Worm (Caenorhabditis elegans): Measurements from ENCODE around the gene gldi-8.

The gldi-8 gene

ce11 chrIII:12598418-12599330 is 855 bp downstream of the gldi-8 start (continued):
- TF ChIP-seq nhr-90 (tag; optimal IDR thresholded peaks at IDR 0.05; ENCODE audit: poor library complexity) (peak; percentile 71), zag-1 (tag; optimal IDR thresholded peaks at IDR 0.05) (no peak), egl-13 (tag; optimal IDR thresholded peaks at IDR 0.05) (peak; percentile 65), efl-3 (GFP tag; optimal IDR thresholded peaks at IDR 0.05) (no peak), nhr-71 (tag; optimal IDR thresholded peaks at IDR 0.05) (peak; percentile 94), lin-39 (tag; optimal IDR thresholded peaks at IDR 0.05) (no peak), snu-23 (GFP tag; optimal IDR thresholded peaks at IDR 0.05) (peak; percentile 92), fkh-4 (tag; optimal IDR thresholded peaks at IDR 0.05; ENCODE audit: borderline replicate concordance) (peak; percentile 34), lin-35 (GFP tag; optimal IDR thresholded peaks at IDR 0.05) (peak; percentile 88 to 91), nhr-20 (tag; optimal IDR thresholded peaks at IDR 0.05) (peak; percentile 85), F16B12.6 (tag; optimal IDR thresholded peaks at IDR 0.05) (peak; percentile 96), snpc-4 (tag; optimal IDR thresholded peaks at IDR 0.05) (peak; percentile 75), egl-27 (tag; optimal IDR thresholded peaks at IDR 0.05) (no peak), unc-130 (tag; optimal IDR thresholded peaks at IDR 0.05) (peak; percentile 86), ama-1 (optimal IDR thresholded peaks at IDR 0.05) (peak; percentile 69), ztf-4 (tag; optimal IDR thresholded peaks at IDR 0.05) (peak; percentile 84), nhr-11 (tag; optimal IDR thresholded peaks at IDR 0.05) (peak; percentile 57), nhr-77 (tag; optimal IDR thresholded peaks at IDR 0.05) (peak; percentile 63), mdl-1 (tag; optimal IDR thresholded peaks at IDR 0.05) (peak in 1 of 2 experiments; percentile 91), skn-1 (tag; optimal IDR thresholded peaks at IDR 0.05) (peak; percentile 87), nhr-47 (tag; optimal IDR thresholded peaks at IDR 0.05) (peak; percentile 89), fkh-8 (tag; optimal IDR thresholded peaks at IDR 0.05) (peak; percentile 89), lin-14 (GFP tag; optimal IDR thresholded peaks at IDR 0.05) (peak; percentile 90), hpl-2 (GFP tag; optimal IDR thresholded peaks at IDR 0.05) (no peak), sptf-1 (tag; optimal IDR thresholded peaks at IDR 0.05) (no peak), swsn-7 (tag; optimal IDR thresholded peaks at IDR 0.05) (peak; percentile 88), zip-4 (GFP tag; optimal IDR thresholded peaks at IDR 0.05) (peak; percentile 62), nhr-76 (tag; optimal IDR thresholded peaks at IDR 0.05) (no peak), efl-1 (optimal IDR thresholded peaks at IDR 0.05) (peak; percentile 85 to 87), efl-1 (GFP tag; optimal IDR thresholded peaks at IDR 0.05 in 1 of 2) (peak; percentile 83 to 98), blmp-1 (tag; optimal IDR thresholded peaks at IDR 0.05) (peak; percentile 79), Y116A8C.19 (tag; optimal IDR thresholded peaks at IDR 0.05; ENCODE audit: borderline replicate concordance) (no peak), C34B4.2 (tag; optimal IDR thresholded peaks at IDR 0.05) (no peak), C04F5.9 (tag; optimal IDR thresholded peaks at IDR 0.05) (no peak), unc-30 (tag; optimal IDR thresholded peaks at IDR 0.05) (no peak), pax-3 (tag; optimal IDR thresholded peaks at IDR 0.05) (peak; percentile 83), rnt-1 (tag; optimal IDR thresholded peaks at IDR 0.05) (peak; percentile 83), tbx-2 (tag; optimal IDR thresholded peaks at IDR 0.05) (peak; percentile 88), C16A3.4 (tag; optimal IDR thresholded peaks at IDR 0.05) (peak; percentile 86), irx-1 (tag; optimal IDR thresholded peaks at IDR 0.05) (peak; percentile 71), alr-1 (tag; optimal IDR thresholded peaks at IDR 0.05; ENCODE audit: borderline replicate concordance) (no peak)

- TF ChIP-seq ama-1 (optimal IDR thresholded peaks at IDR 0.05) (peak; percentile 50), efl-1 (optimal IDR thresholded peaks at IDR 0.05) (no peak), efl-1 (GFP tag; optimal IDR thresholded peaks at IDR 0.05 in 1 of 2) (peak in 1 of 2 experiments; percentile 86), irx-1 (tag; optimal IDR thresholded peaks at IDR 0.05) (no peak)
Observed at ce11 chrIII:12595640-12596039, 3.9 kb downstream of the gldi-8 start.

All from whole organism, L1 larva.